Worm (Caenorhabditis elegans): ENCODE measurements around the gene F02C12.1.

DNA sequence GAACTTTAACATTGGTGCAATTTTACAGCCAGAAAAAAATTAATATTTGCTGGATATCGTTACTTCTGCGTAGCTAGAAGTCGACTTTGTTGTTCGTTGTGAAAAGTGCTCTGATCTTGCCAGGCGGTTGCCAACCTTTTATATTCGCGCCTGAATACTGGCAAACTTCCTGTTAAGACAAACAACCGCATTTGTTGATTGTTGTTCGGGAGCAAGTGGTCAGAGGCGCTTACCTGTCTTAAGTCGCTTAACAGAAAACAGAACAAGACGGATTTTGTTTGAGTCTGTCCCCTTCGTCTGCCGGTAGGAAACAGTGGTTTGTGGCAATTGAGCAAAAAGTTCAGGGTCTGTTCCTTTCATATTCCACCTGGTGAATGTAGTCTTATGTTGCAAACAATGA lies 39.4 kb upstream of the F02C12.1 start, which contains the start of gene C49F8.15:
- no peak for TF ChIP-seq nhr-237 (tag; optimal IDR thresholded peaks at IDR 0.05)
- no peak for TF ChIP-seq nhr-76 (tag; optimal IDR thresholded peaks at IDR 0.05)
- TF ChIP-seq hlh-1 (tag; optimal IDR thresholded peaks at IDR 0.05), result no peak
- no peak for TF ChIP-seq ces-1 (GFP tag; optimal IDR thresholded peaks at IDR 0.05)
- TF ChIP-seq ztf-11 (tag; optimal IDR thresholded peaks at IDR 0.05), result no peak
- TF ChIP-seq snpc-4 (tag; optimal IDR thresholded peaks at IDR 0.05), result no peak
- no peak for TF ChIP-seq lin-13 (tag; optimal IDR thresholded peaks at IDR 0.05)
- TF ChIP-seq blmp-1 (tag; optimal IDR thresholded peaks at IDR 0.05), result no peak
- no peak for TF ChIP-seq elt-3 (tag; optimal IDR thresholded peaks at IDR 0.05)
- no peak for TF ChIP-seq nhr-12 (tag; optimal IDR thresholded peaks at IDR 0.05)
- TF ChIP-seq ceh-83 (GFP tag; optimal IDR thresholded peaks at IDR 0.05), result no peak
- no peak for TF ChIP-seq pha-4 (tag; optimal IDR thresholded peaks at IDR 0.05)
- no peak for TF ChIP-seq unc-39 (tag; optimal IDR thresholded peaks at IDR 0.05)
- TF ChIP-seq tbx-8 (GFP tag; optimal IDR thresholded peaks at IDR 0.05), result no peak
